Worm (Caenorhabditis elegans) whole organism, L1 larva: ENCODE results near the gene ttr-52.

Experiments
- dpl-1 ChIP-seq, 3 experiments: fragments of 150-350 bp in 2 of 3; sonication (generic microtip) in 1 of 3; optimal IDR thresholded peaks; 2 replicates each; lab custom pipeline; 2014 to 2017; ENCODE audit warnings: missing biosample characterization in 3 of 3, missing genetic modification characterization in 3 of 3, missing genetic modification reagents in 3 of 3
- fkh-10 ChIP-seq: sonication (generic microtip); optimal IDR thresholded peaks from 2 replicates; lab custom pipeline; 2017; ENCODE audit warnings: missing biosample characterization, missing genetic modification reagents, missing genetic modification characterization
- fkh-8 ChIP-seq: sonication (generic microtip); optimal IDR thresholded peaks from 2 replicates; lab custom pipeline; 2016; ENCODE audit warnings: mild to moderate bottlenecking, missing genetic modification characterization, missing compliant biosample characterization
- lin-13 ChIP-seq: fragments of 150-350 bp; optimal IDR thresholded peaks from 2 replicates; lab custom pipeline; 2014; ENCODE audit warnings: missing biosample characterization, missing genetic modification reagents, missing genetic modification characterization
- lir-3 ChIP-seq: sonication (generic microtip); optimal IDR thresholded peaks from 2 replicates; lab custom pipeline; 2016; ENCODE audit warnings: mild to moderate bottlenecking, missing genetic modification characterization, moderate library complexity, missing compliant biosample characterization; ENCODE audit not compliant: poor library complexity
- lsy-2 ChIP-seq, 2 experiments: fragments of 150-350 bp; optimal IDR thresholded peaks; 2 replicates each; lab custom pipeline; 2014; ENCODE audit warnings: missing biosample characterization in 2 of 2, missing genetic modification characterization in 2 of 2
- nhr-12 ChIP-seq: sonication (generic microtip); optimal IDR thresholded peaks from 2 replicates; lab custom pipeline; 2017; ENCODE audit warnings: missing biosample characterization, missing genetic modification characterization
- nhr-237 ChIP-seq: fragments of 150-350 bp; optimal IDR thresholded peaks from 2 replicates; lab custom pipeline; 2014; ENCODE audit warnings: missing biosample characterization, missing genetic modification characterization
- nhr-90 ChIP-seq: sonication (generic microtip); optimal IDR thresholded peaks from 2 replicates; lab custom pipeline; 2016; ENCODE audit warnings: mild to moderate bottlenecking, missing genetic modification characterization, missing compliant biosample characterization; ENCODE audit not compliant: poor library complexity
- rnt-1 ChIP-seq: sonication (generic microtip); optimal IDR thresholded peaks from 2 replicates; lab custom pipeline; 2016; ENCODE audit warnings: mild to moderate bottlenecking, missing genetic modification characterization, moderate library complexity, missing compliant biosample characterization
- skn-1 ChIP-seq: fragments of 150-350 bp; optimal IDR thresholded peaks from 2 replicates; lab custom pipeline; 2014; ENCODE audit warnings: missing biosample characterization, missing genetic modification characterization
- tbx-2 ChIP-seq: sonication (generic microtip); optimal IDR thresholded peaks from 2 replicates; lab custom pipeline; 2016; ENCODE audit warnings: missing genetic modification characterization, missing compliant biosample characterization

ce11 chrIII:13395262-13395661 lies 9.3 kb upstream of the ttr-52 start, which contains the start of gene F11F1.1:
- TF ChIP-seq fkh-8 (no peak), nhr-237 (tag; lab: Kevin White, UChicago) (no peak), nhr-12 (no peak), nhr-90 (tag; lab: Kevin White, UChicago) (no peak), lin-13 (GFP tag; lab: Kevin White, UChicago) (no peak), tbx-2 (no peak), dpl-1 (GFP tag; optimal IDR thresholded peaks at IDR 0.05; lab: Kevin White, UChicago) (no peak), rnt-1 (tag; lab: Kevin White, UChicago) (no peak), lir-3 (no peak), fkh-10 (GFP tag; lab: Kevin White, UChicago) (no peak), lsy-2 (tag; optimal IDR thresholded peaks at IDR 0.05; lab: Kevin White, UChicago) (no peak), skn-1 (tag; lab: Kevin White, UChicago) (no peak)
